Worm (Caenorhabditis elegans) whole organism, L4/young adult: ENCODE results near the gene nep-11.

Experiments
- W03F9.2 ChIP-seq: fragments of 150-350 bp; optimal IDR thresholded peaks from 2 replicates; lab custom pipeline; 2014; ENCODE audit warnings: missing biosample characterization, missing genetic modification characterization
- dao-5 ChIP-seq: sonication (generic microtip); optimal IDR thresholded peaks from 2 replicates; lab custom pipeline; 2016; ENCODE audit warnings: missing genotype, missing genetic modification characterization, moderate library complexity, missing compliant biosample characterization
- him-1 ChIP-seq: sonication (generic microtip); optimal IDR thresholded peaks from 2 replicates; lab custom pipeline; 2016; ENCODE audit warnings: missing genotype, missing genetic modification reagents, missing genetic modification characterization, missing compliant biosample characterization

The nep-11 gene

DNA sequence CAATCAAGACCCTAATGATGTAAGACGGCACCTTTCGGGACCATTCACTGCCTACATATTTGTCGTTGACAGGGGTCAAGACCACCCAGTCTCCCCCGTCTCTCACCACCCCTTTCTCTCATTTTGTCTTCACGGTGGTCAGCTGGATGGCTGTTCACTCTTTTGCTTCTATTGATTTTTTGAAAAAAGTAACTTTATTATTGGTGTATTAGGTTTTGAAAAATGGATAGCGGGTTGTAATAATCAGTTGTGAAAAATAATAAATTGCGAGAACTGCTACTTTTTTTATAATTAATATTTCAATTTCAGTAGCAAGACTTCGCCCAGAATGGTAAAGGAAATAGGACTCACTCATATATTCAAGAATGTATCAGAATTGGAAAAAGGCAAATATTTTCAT lies 48.5 kb downstream of the nep-11 start, which contains the start of gene bath-9:
Gene bath-9 (plus strand): TSS at position 301 of the 400 bp plus-strand sequence.
- TF ChIP-seq dao-5 (tag; lab: Kevin White, UChicago), result no peak
- TF ChIP-seq W03F9.2 (tag; lab: Kevin White, UChicago), result no peak
- TF ChIP-seq him-1, result no peak

DNA sequence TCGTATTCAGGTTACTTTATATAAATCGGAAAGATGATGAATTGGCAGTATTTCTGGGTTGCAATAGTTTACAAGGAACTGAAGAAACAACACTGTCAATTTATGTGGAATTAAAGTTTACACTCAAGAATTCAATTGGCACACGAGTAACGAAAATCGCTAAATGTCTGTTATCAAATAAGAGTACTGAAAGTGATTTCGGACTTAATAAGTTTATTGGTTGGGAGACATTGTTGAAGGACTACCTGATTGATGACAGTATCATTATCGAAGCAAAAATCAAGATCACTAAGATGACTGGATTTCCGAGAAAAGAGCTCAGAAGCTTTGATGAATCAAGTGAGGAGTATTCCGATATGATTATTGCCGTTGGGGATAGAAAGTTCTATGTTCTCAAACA lies 50.0 kb downstream of the nep-11 start:
- TF ChIP-seq W03F9.2 (tag; lab: Kevin White, UChicago), result no peak
- TF ChIP-seq dao-5 (tag; lab: Kevin White, UChicago), result no peak

DNA sequence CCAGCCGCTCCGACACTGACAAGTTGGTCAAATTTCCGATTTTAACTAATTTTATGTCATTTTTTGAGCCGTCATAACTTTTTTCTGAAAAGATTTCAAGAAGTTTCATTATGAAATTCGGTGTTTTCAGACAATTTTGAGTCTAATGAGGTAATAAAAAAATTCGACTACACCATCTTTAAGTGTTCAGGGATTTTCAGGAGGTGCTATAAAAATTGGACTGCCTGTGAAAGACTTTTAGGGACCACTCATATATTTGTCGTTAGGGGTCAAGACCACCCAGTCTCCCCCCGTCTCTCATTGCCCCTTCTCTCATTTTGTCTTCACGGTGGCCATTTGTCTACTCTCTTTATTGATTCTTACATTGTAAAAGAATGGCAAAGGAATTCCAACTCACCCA lies 50.6 kb downstream of the nep-11 start, which contains the start of gene bath-10:
Gene bath-10 (plus strand): TSS at position 301 of the 400 bp plus-strand sequence.
- TF ChIP-seq W03F9.2 (tag; lab: Kevin White, UChicago) (no peak), him-1 (no peak), dao-5 (tag; lab: Kevin White, UChicago) (no peak)

ce11 chrII:3373875-3374274 lies 51.5 kb downstream of the nep-11 start:
- TF ChIP-seq dao-5 (tag; lab: Kevin White, UChicago) (no peak), W03F9.2 (tag; lab: Kevin White, UChicago) (no peak), him-1 (no peak)

- TF ChIP-seq dao-5 (tag; lab: Kevin White, UChicago), result no peak
- no peak for TF ChIP-seq W03F9.2 (tag; lab: Kevin White, UChicago)
- TF ChIP-seq him-1, result no peak
Measured at ce11 chrII:3371010-3371409, 54.3 kb downstream of the nep-11 start, which contains the start of gene bath-23. Gene bath-23 (plus strand): TSS chrII:3371310.
